Fruit fly (Drosophila melanogaster): ENCODE data around the gene Dph4.

The Dph4 gene

DNA sequence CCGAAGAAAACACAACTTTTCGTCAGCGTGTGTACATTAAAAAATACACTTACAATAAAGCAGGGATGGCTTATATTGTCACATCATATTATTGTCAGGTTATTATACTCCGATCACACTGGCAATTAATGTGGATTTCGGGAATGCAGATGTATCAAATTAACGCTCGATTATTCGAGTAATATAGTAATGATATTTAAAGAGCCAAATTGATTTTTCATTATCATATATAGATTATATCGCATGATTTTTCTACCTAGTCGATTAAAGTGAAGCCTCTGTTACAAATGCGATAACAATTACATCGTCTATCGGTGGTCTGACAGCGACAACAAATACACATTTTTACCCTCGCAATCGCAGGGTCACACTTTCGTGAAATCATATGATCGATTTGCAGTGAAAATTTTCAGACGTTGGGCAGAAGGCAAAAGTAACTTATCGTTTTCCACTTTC lies 32.5 kb downstream of the Dph4 start, which contains the start of the genes noi and Vha26 (continued):
- TF ChIP-seq Stat92E (GFP tag; optimal IDR thresholded peaks at IDR 0.05) (peak in 1 of 3 experiments; percentile 50), luna (GFP tag; optimal IDR thresholded peaks at IDR 0.05) (no peak), CG1603 (tag; optimal IDR thresholded peaks at IDR 0.05) (peak; percentile 85), CG11695 (GFP tag; IDR thresholded peaks at IDR 0.05) (no peak), otp (GFP tag; IDR thresholded peaks at IDR 0.05) (no peak), kni (GFP tag; optimal IDR thresholded peaks at IDR 0.05) (no peak), en (GFP tag; optimal IDR thresholded peaks at IDR 0.05) (no peak), Rfx (GFP tag; IDR thresholded peaks at IDR 0.05) (no peak), CG18599 (GFP tag; optimal IDR thresholded peaks at IDR 0.05) (no peak), fd96Cb (tag; optimal IDR thresholded peaks at IDR 0.05) (peak; percentile 18), Scr (GFP tag; IDR thresholded peaks at IDR 0.05; ENCODE audit: partially characterized antibody) (peak; percentile 65), D19A (tag; optimal IDR thresholded peaks at IDR 0.05) (peak; percentile 95), nom (GFP tag; optimal IDR thresholded peaks at IDR 0.05) (no peak), Lhr (GFP tag; optimal IDR thresholded peaks at IDR 0.05) (peak; percentile 56), ci (GFP tag; IDR thresholded peaks at IDR 0.05) (peak; percentile 23; the same call in 1 of the 3 replicates), h (optimal IDR thresholded peaks at IDR 0.05) (no peak), chinmo (GFP tag; IDR thresholded peaks at IDR 0.05; ENCODE audit: partially characterized antibody) (0 out of 4 replicates have a peak, but pooled peaks have one; percentile 60), Hr78 (GFP tag; optimal IDR thresholded peaks at IDR 0.05) (peak in 1 of 2 experiments; percentile 54), CG12391 (tag; optimal IDR thresholded peaks at IDR 0.05) (peak; percentile 72), NC2α (GFP tag; optimal IDR thresholded peaks at IDR 0.05) (no peak), CG6175 (GFP tag; IDR thresholded peaks at IDR 0.05) (no peak), lbe (GFP tag; optimal IDR thresholded peaks at IDR 0.05) (no peak), Mes4 (GFP tag; optimal IDR thresholded peaks at IDR 0.05) (peak; percentile 31), E2f2 (GFP tag; IDR thresholded peaks at IDR 0.05) (peak; percentile 41; the same call in 1 of the 2 replicates), klu (GFP tag; IDR thresholded peaks at IDR 0.05) (no peak; the same call in 1 of the 2 replicates), ab (GFP tag; optimal IDR thresholded peaks at IDR 0.05) (no peak), CHES-1-like (GFP tag; optimal IDR thresholded peaks at IDR 0.05) (peak; percentile 3), sob (GFP tag; IDR thresholded peaks at IDR 0.05) (0 out of 2 replicates have a peak, but pooled peaks have one; percentile 43), CoRest (tag; optimal IDR thresholded peaks at IDR 0.05) (no peak), pan (optimal IDR thresholded peaks at IDR 0.05) (no peak), pan (GFP tag; optimal IDR thresholded peaks at IDR 0.05 in 1 of 2, IDR thresholded peaks at IDR 0.05 in 1 of 2) (no peak), CG10147 (GFP tag; optimal IDR thresholded peaks at IDR 0.05) (no peak), CG9727 (GFP tag; optimal IDR thresholded peaks at IDR 0.05) (peak; percentile 60), Dip3 (GFP tag; optimal IDR thresholded peaks at IDR 0.05) (peak; percentile 29), Bgb (GFP tag; IDR thresholded peaks at IDR 0.05; ENCODE audit: partially characterized antibody) (peak; percentile 63), H15 (GFP tag; IDR thresholded peaks at IDR 0.05) (no peak), eyg (GFP tag; optimal IDR thresholded peaks at IDR 0.05) (no peak), sens (GFP tag) (peak; percentile 91), slbo (GFP tag; IDR thresholded peaks at IDR 0.05) (peak; percentile 47), Dfd (GFP tag; optimal IDR thresholded peaks at IDR 0.05) (peak in 1 of 2 experiments; percentile 90), dan (GFP tag; IDR thresholded peaks at IDR 0.05) (no peak), CG11696 (GFP tag; IDR thresholded peaks at IDR 0.05) (no peak), CG7987 (GFP tag; optimal IDR thresholded peaks at IDR 0.05) (no peak), CG15601 (tag; optimal IDR thresholded peaks at IDR 0.05) (peak; percentile 68), twi (tag; optimal IDR thresholded peaks at IDR 0.05) (peak; percentile 45), CG2875 (GFP tag; optimal IDR thresholded peaks at IDR 0.05) (peak; percentile 12), CG7786 (GFP tag; optimal IDR thresholded peaks at IDR 0.05) (no peak), CG13424 (tag; optimal IDR thresholded peaks at IDR 0.05) (peak; percentile 63), crc (GFP tag; optimal IDR thresholded peaks at IDR 0.05) (no peak), mld (GFP tag; IDR thresholded peaks at IDR 0.05; ENCODE audit: partially characterized antibody) (no peak)
